Fruit fly (Drosophila melanogaster) whole organism, adult: ENCODE data around the gene hng3.

Source experiments
- CG11617 ChIP-seq: fragments of 200-800 bp; sonication (Bioruptor generic); optimal IDR thresholded peaks from 2 replicates; lab custom pipeline; 2017; ENCODE audit warnings: mild to moderate bottlenecking, missing biosample characterization, missing genetic modification reagents, missing genetic modification characterization
- CG12768 ChIP-seq: fragments of 200-800 bp; sonication (Bioruptor generic); optimal IDR thresholded peaks from 2 replicates; lab custom pipeline; 2017; ENCODE audit warnings: missing biosample characterization, missing genetic modification characterization, mild to moderate bottlenecking, moderate library complexity, missing genetic modification reagents
- CG14711 ChIP-seq: fragments of 200-800 bp; sonication (Bioruptor generic); optimal IDR thresholded peaks from 2 replicates; lab custom pipeline; 2018; ENCODE audit warnings: missing biosample characterization, mild to moderate bottlenecking, missing genetic modification characterization, moderate library complexity
- CG1620 ChIP-seq: fragments of 200-800 bp; sonication (Bioruptor generic); optimal IDR thresholded peaks from 2 replicates; lab custom pipeline; 2016; ENCODE audit warnings: missing biosample characterization, missing genetic modification characterization
- CG33017 ChIP-seq: fragments of 200-800 bp; sonication (Bioruptor generic); optimal IDR thresholded peaks from 2 replicates; lab custom pipeline; 2018; ENCODE audit warnings: missing biosample characterization, mild to moderate bottlenecking, missing genetic modification characterization, moderate library complexity
- CG5204 ChIP-seq: fragments of 200-800 bp; sonication (Bioruptor generic); optimal IDR thresholded peaks from 2 replicates; lab custom pipeline; 2016; ENCODE audit warnings: missing biosample characterization, missing genetic modification characterization
- CG7045 ChIP-seq: fragments of 200-800 bp; sonication (Bioruptor generic); optimal IDR thresholded peaks from 2 replicates; lab custom pipeline; 2017; ENCODE audit warnings: missing biosample characterization, mild to moderate bottlenecking, missing genetic modification characterization
- CG7101 ChIP-seq: fragments of 200-800 bp; sonication (Bioruptor generic); optimal IDR thresholded peaks from 2 replicates; lab custom pipeline; 2018; ENCODE audit warnings: missing biosample characterization, mild to moderate bottlenecking, missing genetic modification characterization, moderate library complexity
- Clk ChIP-seq: fragments of 200-800 bp; sonication (Bioruptor generic); optimal IDR thresholded peaks from 2 replicates; lab custom pipeline; 2017; ENCODE audit warnings: missing biosample characterization, missing genetic modification characterization
- Crg-1 ChIP-seq: fragments of 200-800 bp; sonication (Bioruptor generic); optimal IDR thresholded peaks from 2 replicates; lab custom pipeline; 2016; ENCODE audit warnings: missing biosample characterization, missing genetic modification characterization
- Hr96 ChIP-seq: fragments of 200-800 bp; sonication (Bioruptor generic); optimal IDR thresholded peaks from 2 replicates; lab custom pipeline; 2016; ENCODE audit warnings: missing biosample characterization, missing genetic modification characterization
- Mnt ChIP-seq: fragments of 200-800 bp; sonication (Bioruptor generic); optimal IDR thresholded peaks from 2 replicates; lab custom pipeline; 2016; ENCODE audit warnings: missing biosample characterization, mild to moderate bottlenecking, missing genetic modification characterization
- bab1 ChIP-seq: fragments of 200-800 bp; sonication (Bioruptor generic); optimal IDR thresholded peaks from 3 replicates; lab custom pipeline; 2019; ENCODE audit warnings: missing biosample characterization, mild to moderate bottlenecking, missing genetic modification characterization, moderate library complexity
- cic ChIP-seq: fragments of 200-800 bp; sonication (Bioruptor generic); optimal IDR thresholded peaks from 2 replicates; lab custom pipeline; 2017; ENCODE audit warnings: missing biosample characterization, mild to moderate bottlenecking, missing genetic modification characterization, moderate library complexity
- cnc ChIP-seq, 2 experiments: fragments of >200 bp; optimal IDR thresholded peaks; 2 replicates each; lab custom pipeline; 2017
- kay ChIP-seq: fragments of 200-800 bp; sonication (Bioruptor generic); peaks from one replicate; lab custom pipeline; 2016; ENCODE audit warnings: missing biosample characterization, missing genetic modification characterization, borderline replicate concordance
- ovo ChIP-seq: fragments of 200-800 bp; sonication (Bioruptor generic); optimal IDR thresholded peaks from 2 replicates; lab custom pipeline; 2016; ENCODE audit warnings: missing biosample characterization, missing genetic modification characterization
- pad ChIP-seq: fragments of 200-800 bp; sonication (Bioruptor generic); optimal IDR thresholded peaks from 3 replicates; lab custom pipeline; 2017; ENCODE audit warnings: missing biosample characterization, missing genetic modification characterization, mild to moderate bottlenecking, moderate library complexity, missing genetic modification reagents
- tj ChIP-seq: fragments of 200-800 bp; sonication (Bioruptor generic); optimal IDR thresholded peaks from 3 replicates; lab custom pipeline; 2017; ENCODE audit warnings: missing biosample characterization, mild to moderate bottlenecking, missing genetic modification characterization, moderate library complexity
- toe ChIP-seq: fragments of 200-800 bp; sonication (Bioruptor generic); optimal IDR thresholded peaks from 2 replicates; lab custom pipeline; 2016; ENCODE audit warnings: missing biosample characterization, missing genetic modification characterization

hng3 gene

dm6 chr3L:721863-722262 is 33.4 kb downstream of the hng3 start:
- TF ChIP-seq kay (GFP tag; lab: Kevin White, UChicago) (no peak), CG7045 (GFP tag; lab: Kevin White, UChicago) (no peak), tj (GFP tag; lab: Kevin White, UChicago) (no peak), CG33017 (tag; lab: Kevin White, UChicago) (no peak), cic (no peak), CG11617 (no peak), CG12768 (GFP tag; lab: Kevin White, UChicago) (no peak), bab1 (GFP tag; lab: Kevin White, UChicago) (no peak), CG5204 (no peak), Crg-1 (GFP tag; lab: Kevin White, UChicago) (no peak), pad (GFP tag; lab: Kevin White, UChicago) (no peak), Mnt (GFP tag; lab: Kevin White, UChicago) (no peak), CG7101 (tag; lab: Kevin White, UChicago) (no peak), toe (no peak), ovo (no peak), CG1620 (GFP tag; lab: Kevin White, UChicago) (no peak), Clk (GFP tag; lab: Kevin White, UChicago) (no peak), CG14711 (tag; lab: Kevin White, UChicago) (no peak), Hr96 (no peak)

dm6 chr3L:721026-721425 is 34.3 kb downstream of the hng3 start:
- TF ChIP-seq bab1 (GFP tag; lab: Kevin White, UChicago), result no peak
- TF ChIP-seq Hr96, result no peak
- no peak for TF ChIP-seq CG7101 (tag; lab: Kevin White, UChicago)
- no peak for TF ChIP-seq pad (GFP tag; lab: Kevin White, UChicago)
- TF ChIP-seq CG33017 (tag; lab: Kevin White, UChicago), result no peak
- no peak for TF ChIP-seq CG12768 (GFP tag; lab: Kevin White, UChicago)
- no peak for TF ChIP-seq toe
- no peak for TF ChIP-seq kay (GFP tag; lab: Kevin White, UChicago)
- no peak for TF ChIP-seq ovo
- TF ChIP-seq CG11617, result no peak
- TF ChIP-seq Clk (GFP tag; lab: Kevin White, UChicago), result no peak
- TF ChIP-seq CG7045 (GFP tag; lab: Kevin White, UChicago), result no peak
- TF ChIP-seq Mnt (GFP tag; lab: Kevin White, UChicago), result no peak
- no peak for TF ChIP-seq CG5204
- no peak for TF ChIP-seq CG1620 (GFP tag; lab: Kevin White, UChicago)
- no peak for TF ChIP-seq cic
- no peak for TF ChIP-seq Crg-1 (GFP tag; lab: Kevin White, UChicago)
- no peak for TF ChIP-seq cnc (optimal IDR thresholded peaks at IDR 0.05; lab: Kevin White, UChicago)

- TF ChIP-seq CG5204 (no peak), tj (GFP tag; lab: Kevin White, UChicago) (peak; percentile 92)
Observed at dm6 chr3L:718378-718777, 36.9 kb downstream of the hng3 start.

- TF ChIP-seq bab1 (GFP tag; lab: Kevin White, UChicago), result no peak
- no peak for TF ChIP-seq toe
- no peak for TF ChIP-seq CG7045 (GFP tag; lab: Kevin White, UChicago)
- TF ChIP-seq CG7101 (tag; lab: Kevin White, UChicago), result no peak
- TF ChIP-seq Clk (GFP tag; lab: Kevin White, UChicago), result no peak
- TF ChIP-seq CG12768 (GFP tag; lab: Kevin White, UChicago), result no peak
- TF ChIP-seq kay (GFP tag; lab: Kevin White, UChicago), result no peak
- no peak for TF ChIP-seq cic
- no peak for TF ChIP-seq CG5204
- no peak for TF ChIP-seq Mnt (GFP tag; lab: Kevin White, UChicago)
- no peak for TF ChIP-seq tj (GFP tag; lab: Kevin White, UChicago)
- no peak for TF ChIP-seq ovo
- TF ChIP-seq Crg-1 (GFP tag; lab: Kevin White, UChicago), result no peak
- no peak for TF ChIP-seq cnc (optimal IDR thresholded peaks at IDR 0.05; lab: Kevin White, UChicago)
- TF ChIP-seq CG14711 (tag; lab: Kevin White, UChicago), result no peak
- no peak for TF ChIP-seq CG1620 (GFP tag; lab: Kevin White, UChicago)
- no peak for TF ChIP-seq Hr96
Observed at dm6 chr3L:716078-716477, 39.2 kb downstream of the hng3 start.

dm6 chr3L:711839-712553 is 43.3 kb downstream of the hng3 start, which contains the start of gene CG13896:
TSS of gene CG13896 (minus strand) at chr3L:711850.
- TF ChIP-seq CG7101 (tag; lab: Kevin White, UChicago), result peak; percentile 70
- TF ChIP-seq CG33017 (tag; lab: Kevin White, UChicago), result peak; percentile 49
- TF ChIP-seq kay (GFP tag; lab: Kevin White, UChicago), result no peak
- no peak for TF ChIP-seq CG12768 (GFP tag; lab: Kevin White, UChicago)
- TF ChIP-seq CG5204, result peak; percentile 75
- peak; percentile 25 for TF ChIP-seq tj (GFP tag; lab: Kevin White, UChicago)
- TF ChIP-seq Mnt (GFP tag; lab: Kevin White, UChicago), result peak; percentile 77
- peak; percentile 25 for TF ChIP-seq CG14711 (tag; lab: Kevin White, UChicago)
- TF ChIP-seq CG11617, result peak; percentile 50
- TF ChIP-seq CG7045 (GFP tag; lab: Kevin White, UChicago), result peak; percentile 42
- peak; percentile 22 for TF ChIP-seq Clk (GFP tag; lab: Kevin White, UChicago)
- TF ChIP-seq CG1620 (GFP tag; lab: Kevin White, UChicago), result peak; percentile 91
- TF ChIP-seq bab1 (GFP tag; lab: Kevin White, UChicago), result peak; percentile 83
- TF ChIP-seq Hr96, result peak; percentile 86
- TF ChIP-seq cnc (optimal IDR thresholded peaks at IDR 0.05; lab: Kevin White, UChicago), result no peak
- TF ChIP-seq cic, result no peak
- peak; percentile 79 for TF ChIP-seq toe
- peak; percentile 72 for TF ChIP-seq ovo
- peak; percentile 69 for TF ChIP-seq pad (GFP tag; lab: Kevin White, UChicago)
- peak; percentile 75 for TF ChIP-seq Crg-1 (GFP tag; lab: Kevin White, UChicago)
